Fruit fly (Drosophila melanogaster) whole organism, embryonic: ENCODE results near the gene CheA75a.

ENCODE experiments used
- Adf1 ChIP-seq: fragments of 200-800 bp; sonication (Bioruptor generic); IDR thresholded peaks from 2 replicates; pipeline ENCODE4 v1.3.6; 2022; ENCODE audit warnings: missing biosample characterization, missing genetic modification characterization
- B-H1 ChIP-seq: fragments of 200-800 bp; sonication (Bioruptor generic); IDR thresholded peaks from 3 replicates; pipeline ENCODE4 v1.3.6; 2022; ENCODE audit warnings: missing biosample characterization, missing genetic modification characterization
- Bteb2 ChIP-seq: fragments of 200-800 bp; sonication (Bioruptor generic); optimal IDR thresholded peaks from 2 replicates; lab custom pipeline; 2016; ENCODE audit warnings: missing biosample characterization, missing genetic modification characterization
- CG11456 ChIP-seq: fragments of 200-800 bp; sonication (Bioruptor generic); IDR thresholded peaks from 3 replicates; pipeline ENCODE4 v1.3.6; 2022; ENCODE audit warnings: missing biosample characterization, missing genetic modification characterization
- CG11696 ChIP-seq: fragments of 200-800 bp; sonication (Bioruptor generic); IDR thresholded peaks from 2 replicates; pipeline ENCODE4 v1.3.6; 2022; ENCODE audit warnings: missing biosample characterization, missing genetic modification characterization
- CG12659 ChIP-seq: fragments of 200-800 bp; sonication (Bioruptor generic); optimal IDR thresholded peaks from 3 replicates; lab custom pipeline; 2017; ENCODE audit warnings: mild to moderate bottlenecking, missing biosample characterization, missing genetic modification reagents, missing genetic modification characterization
- CG17359 ChIP-seq: fragments of 200-800 bp; sonication (Bioruptor generic); optimal IDR thresholded peaks from 3 replicates; lab custom pipeline; 2018; ENCODE audit warnings: missing biosample characterization, mild to moderate bottlenecking, missing genetic modification characterization, moderate library complexity
- CG1792 ChIP-seq: fragments of 200-800 bp; sonication (Bioruptor generic); optimal IDR thresholded peaks from 2 replicates; lab custom pipeline; 2016; ENCODE audit warnings: missing biosample characterization, missing genetic modification characterization
- CG2678 ChIP-seq: fragments of 200-800 bp; sonication (Bioruptor generic); optimal IDR thresholded peaks from 3 replicates; lab custom pipeline; 2019; ENCODE audit warnings: missing biosample characterization, mild to moderate bottlenecking, missing genetic modification characterization, moderate library complexity
- CG32772 ChIP-seq: fragments of 200-800 bp; sonication (Bioruptor generic); IDR thresholded peaks from 2 replicates; pipeline ENCODE4 v1.3.6; 2022; ENCODE audit warnings: missing biosample characterization, missing genetic modification characterization
- CG4282 ChIP-seq: fragments of 200-800 bp; sonication (Bioruptor generic); optimal IDR thresholded peaks from 2 replicates; lab custom pipeline; 2016; ENCODE audit warnings: missing biosample characterization, missing genetic modification characterization
- CG4328 ChIP-seq: fragments of 200-800 bp; sonication (Bioruptor generic); optimal IDR thresholded peaks from 3 replicates; lab custom pipeline; 2017; ENCODE audit warnings: missing biosample characterization, missing genetic modification reagents, missing genetic modification characterization
- CG6654 ChIP-seq: fragments of 200-800 bp; sonication (Bioruptor generic); optimal IDR thresholded peaks from 2 replicates; lab custom pipeline; 2017; ENCODE audit warnings: missing biosample characterization, mild to moderate bottlenecking, missing genetic modification characterization
- CG7928 ChIP-seq: fragments of 200-800 bp; sonication (Bioruptor generic); optimal IDR thresholded peaks from 2 replicates; lab custom pipeline; 2017; ENCODE audit warnings: missing biosample characterization, mild to moderate bottlenecking, missing genetic modification characterization
- CG7963 ChIP-seq: fragments of 200-800 bp; sonication (Bioruptor generic); IDR thresholded peaks from 3 replicates; pipeline ENCODE4 v1.3.6; 2022; ENCODE audit warnings: missing biosample characterization, missing genetic modification characterization; ENCODE audit not compliant: partially characterized antibody
- CG8944 ChIP-seq: fragments of 200-800 bp; sonication (Bioruptor generic); optimal IDR thresholded peaks from 3 replicates; lab custom pipeline; 2016; ENCODE audit warnings: missing biosample characterization, missing genetic modification characterization
- CG9437 ChIP-seq: fragments of 200-800 bp; sonication (Bioruptor generic); optimal IDR thresholded peaks from 2 replicates; lab custom pipeline; 2018; ENCODE audit warnings: missing biosample characterization, mild to moderate bottlenecking, missing genetic modification characterization
- CG9932 ChIP-seq: fragments of 200-800 bp; sonication (Bioruptor generic); IDR thresholded peaks from 2 replicates; pipeline ENCODE4 v1.3.6; 2022; ENCODE audit warnings: missing biosample characterization, missing genetic modification characterization
- Chrac-16 ChIP-seq: fragments of 200-800 bp; sonication (Bioruptor generic); optimal IDR thresholded peaks from 3 replicates; lab custom pipeline; 2016; ENCODE audit warnings: missing biosample characterization, missing genetic modification characterization
- Dad ChIP-seq: fragments of 200-800 bp; sonication (Bioruptor generic); optimal IDR thresholded peaks from 3 replicates; lab custom pipeline; 2016; ENCODE audit warnings: missing biosample characterization, missing genetic modification characterization
- Elba2 ChIP-seq: fragments of 200-800 bp; sonication (Bioruptor generic); optimal IDR thresholded peaks from 3 replicates; lab custom pipeline; 2016; ENCODE audit warnings: missing biosample characterization, missing genetic modification characterization
- HHEX ChIP-seq: fragments of 200-800 bp; sonication (Bioruptor generic); optimal IDR thresholded peaks from 3 replicates; lab custom pipeline; 2017; ENCODE audit warnings: missing biosample characterization, mild to moderate bottlenecking, missing genetic modification characterization, missing genetic modification reagents
- HLH3B ChIP-seq: fragments of 200-800 bp; sonication (Bioruptor generic); IDR thresholded peaks from 2 replicates; pipeline ENCODE4 v1.3.6; 2022; ENCODE audit warnings: missing biosample characterization, missing genetic modification characterization
- HLH4C ChIP-seq: fragments of 200-800 bp; sonication (Bioruptor generic); IDR thresholded peaks from 3 replicates; pipeline ENCODE4 v1.3.6; 2022; ENCODE audit warnings: missing biosample characterization, missing genetic modification characterization; ENCODE audit not compliant: partially characterized antibody
- MTF-1 ChIP-seq: fragments of 200-800 bp; sonication (Bioruptor generic); optimal IDR thresholded peaks from 2 replicates; lab custom pipeline; 2018; ENCODE audit warnings: missing biosample characterization, mild to moderate bottlenecking, missing genetic modification characterization, borderline replicate concordance
- Mes4 ChIP-seq: fragments of 200-800 bp; sonication (Bioruptor generic); optimal IDR thresholded peaks from 2 replicates; lab custom pipeline; 2016; ENCODE audit warnings: missing biosample characterization, missing genetic modification characterization
- NC2β ChIP-seq: fragments of 200-800 bp; sonication (Bioruptor generic); optimal IDR thresholded peaks from 2 replicates; lab custom pipeline; 2016; ENCODE audit warnings: missing biosample characterization, missing genetic modification characterization
- Nf-YA ChIP-seq: fragments of 200-800 bp; sonication (Bioruptor generic); IDR thresholded peaks from 2 replicates; pipeline ENCODE4 v1.3.6; 2022; ENCODE audit warnings: missing biosample characterization, missing genetic modification characterization
- Opbp ChIP-seq: fragments of 200-800 bp; sonication (Bioruptor generic); IDR thresholded peaks from 3 replicates; pipeline ENCODE4 v1.3.6; 2022; ENCODE audit warnings: missing biosample characterization, missing genetic modification characterization; ENCODE audit not compliant: partially characterized antibody
- Poxn ChIP-seq: fragments of 200-800 bp; sonication (Bioruptor generic); IDR thresholded peaks from 2 replicates; pipeline ENCODE4 v1.3.6; 2022; ENCODE audit warnings: missing biosample characterization, missing genetic modification characterization
- Sry-β ChIP-seq: fragments of 200-800 bp; sonication (Bioruptor generic); optimal IDR thresholded peaks from 2 replicates; lab custom pipeline; 2018; ENCODE audit warnings: missing biosample characterization, mild to moderate bottlenecking, missing genetic modification characterization, moderate library complexity
- Sry-δ ChIP-seq: fragments of 200-800 bp; sonication (Bioruptor generic); optimal IDR thresholded peaks from 2 replicates; lab custom pipeline; 2016; ENCODE audit warnings: missing biosample characterization, missing genetic modification characterization
- ase ChIP-seq: fragments of 200-800 bp; sonication (Bioruptor generic); IDR thresholded peaks from 3 replicates; pipeline ENCODE4 v1.3.6; 2022; ENCODE audit warnings: missing biosample characterization, missing genetic modification characterization
- btn ChIP-seq: fragments of 200-800 bp; sonication (Bioruptor generic); optimal IDR thresholded peaks from 2 replicates; lab custom pipeline; 2016; ENCODE audit warnings: missing biosample characterization, missing genetic modification characterization
- caup ChIP-seq: fragments of 200-800 bp; sonication (Bioruptor generic); optimal IDR thresholded peaks from 3 replicates; lab custom pipeline; 2017; ENCODE audit warnings: missing biosample characterization, mild to moderate bottlenecking, missing genetic modification characterization, moderate library complexity; ENCODE audit not compliant: severe bottlenecking
- cwo ChIP-seq: fragments of 200-800 bp; sonication (Bioruptor generic); optimal IDR thresholded peaks from 3 replicates; lab custom pipeline; 2017; ENCODE audit warnings: missing biosample characterization, missing genetic modification characterization, mild to moderate bottlenecking, moderate library complexity, missing genetic modification reagents
- ewg ChIP-seq: fragments of 200-800 bp; sonication (Bioruptor generic); optimal IDR thresholded peaks from 3 replicates; lab custom pipeline; 2017; ENCODE audit warnings: mild to moderate bottlenecking, missing biosample characterization, missing genetic modification reagents, missing genetic modification characterization
- gem ChIP-seq: fragments of 200-800 bp; sonication (Bioruptor generic); optimal IDR thresholded peaks from 2 replicates; lab custom pipeline; 2019; ENCODE audit warnings: missing biosample characterization, mild to moderate bottlenecking, missing genetic modification characterization, moderate library complexity
- gfzf ChIP-seq: fragments of 200-800 bp; sonication (Bioruptor generic); optimal IDR thresholded peaks from 2 replicates; lab custom pipeline; 2016; ENCODE audit warnings: missing biosample characterization, mild to moderate bottlenecking, missing genetic modification characterization, moderate library complexity
- jigr1 ChIP-seq: fragments of 200-800 bp; sonication (Bioruptor generic); IDR thresholded peaks from 3 replicates; pipeline ENCODE4 v1.3.6; 2022; ENCODE audit warnings: missing biosample characterization, missing genetic modification characterization
- nerfin-1 ChIP-seq: fragments of 200-800 bp; sonication (Bioruptor generic); optimal IDR thresholded peaks from 3 replicates; lab custom pipeline; 2019; ENCODE audit warnings: missing biosample characterization, mild to moderate bottlenecking, missing genetic modification characterization, moderate library complexity
- phol ChIP-seq: fragments of 200-800 bp; sonication (Bioruptor generic); optimal IDR thresholded peaks from 3 replicates; lab custom pipeline; 2018; ENCODE audit warnings: missing biosample characterization, mild to moderate bottlenecking, missing genetic modification characterization, moderate library complexity
- prd ChIP-seq, 3 experiments: fragments of >200 bp in 2 of 3; fragments of 200-800 bp in 1 of 3; sonication (Bioruptor generic) in 1 of 3; optimal IDR thresholded peaks in 2 of 3; IDR thresholded peaks in 1 of 3; 2 replicates in 2 of 3; 3 replicates in 1 of 3; pipeline versions ENCODE4 v1.3.6 to Lab custom; 2017 to 2022; ENCODE audit warnings: missing biosample characterization in 1 of 3, missing genetic modification characterization in 1 of 3
- salm ChIP-seq: fragments of 200-800 bp; sonication (Bioruptor generic); optimal IDR thresholded peaks from 2 replicates; lab custom pipeline; 2018; ENCODE audit warnings: missing biosample characterization, mild to moderate bottlenecking, missing genetic modification characterization
- slbo ChIP-seq: fragments of 200-800 bp; sonication (Bioruptor generic); IDR thresholded peaks from 2 replicates; pipeline ENCODE4 v1.3.6; 2022; ENCODE audit warnings: missing biosample characterization, missing genetic modification characterization
- slou ChIP-seq: fragments of 200-800 bp; sonication (Bioruptor generic); optimal IDR thresholded peaks from 3 replicates; lab custom pipeline; 2016; ENCODE audit warnings: missing biosample characterization, missing genetic modification characterization
- z ChIP-seq: fragments of 200-800 bp; sonication (Bioruptor generic); IDR thresholded peaks from 3 replicates; pipeline ENCODE4 v1.3.6; 2022; ENCODE audit warnings: missing biosample characterization, missing genetic modification characterization
- zfh2 ChIP-seq: fragments of 200-800 bp; sonication (Bioruptor generic); optimal IDR thresholded peaks from 2 replicates; lab custom pipeline; 2016; ENCODE audit warnings: missing biosample characterization, missing genetic modification characterization

CheA75a gene

dm6 chr3L:18225446-18226380 lies 26.2 kb upstream of the CheA75a start (continued):
- no peak for TF ChIP-seq CG1792 (GFP tag; lab: Kevin White, UChicago)
- no peak for TF ChIP-seq Sry-δ (GFP tag; lab: Kevin White, UChicago)
- no peak for TF ChIP-seq slbo
- no peak for TF ChIP-seq zfh2 (GFP tag; lab: Kevin White, UChicago)
- TF ChIP-seq CG4282 (GFP tag; lab: Kevin White, UChicago): no peak
- TF ChIP-seq Elba2 (GFP tag; lab: Kevin White, UChicago): no peak
- TF ChIP-seq CG17359: peak; percentile 31
- peak; percentile 67 for TF ChIP-seq CG32772 (GFP tag; lab: Robert Waterston, UW)
- TF ChIP-seq CG7928 (GFP tag; lab: Kevin White, UChicago): no peak
- TF ChIP-seq salm (tag; lab: Kevin White, UChicago): no peak
- TF ChIP-seq CG2678: peak; percentile 72
- TF ChIP-seq B-H1: no peak
- no peak for TF ChIP-seq HHEX (GFP tag; lab: Kevin White, UChicago)
- TF ChIP-seq Nf-YA (GFP tag; lab: Robert Waterston, UW): no peak
- peak; percentile 82 for TF ChIP-seq phol (tag; lab: Kevin White, UChicago)
- no peak for TF ChIP-seq CG11456 (GFP tag; lab: Robert Waterston, UW)
- TF ChIP-seq CG7963 (GFP tag; lab: Robert Waterston, UW): no peak
- 0 out of 3 replicates have a peak, but pooled peaks have one; percentile 20 for TF ChIP-seq z (GFP tag; lab: Robert Waterston, UW)
- no peak for TF ChIP-seq Mes4 (GFP tag; lab: Kevin White, UChicago)
- TF ChIP-seq NC2β (GFP tag; lab: Kevin White, UChicago): no peak
- peak; percentile 14 for TF ChIP-seq CG9437 (GFP tag; lab: Kevin White, UChicago)
- no peak for TF ChIP-seq Poxn
- TF ChIP-seq slou (GFP tag; lab: Kevin White, UChicago): no peak
- TF ChIP-seq Chrac-16 (GFP tag; lab: Kevin White, UChicago): peak; percentile 55
- TF ChIP-seq jigr1: no peak
- TF ChIP-seq gfzf: no peak
- no peak for TF ChIP-seq cwo (GFP tag; lab: Kevin White, UChicago)
- peak; percentile 18 for TF ChIP-seq CG12659 (GFP tag; lab: Kevin White, UChicago)
- TF ChIP-seq ase: no peak
- TF ChIP-seq ewg (GFP tag; lab: Kevin White, UChicago): peak; percentile 33
- TF ChIP-seq Adf1: no peak
- TF ChIP-seq caup (GFP tag; lab: Kevin White, UChicago): no peak
- TF ChIP-seq prd (optimal IDR thresholded peaks at IDR 0.05; lab: Kevin White, UChicago): no peak
- peak; percentile 58; the same call in 2 of the 3 replicates for TF ChIP-seq prd (GFP tag; IDR thresholded peaks at IDR 0.05; lab: Robert Waterston, UW)
- TF ChIP-seq nerfin-1 (tag; lab: Kevin White, UChicago): peak; percentile 61
- TF ChIP-seq Bteb2 (GFP tag; lab: Kevin White, UChicago): no peak
- TF ChIP-seq CG8944: peak; percentile 13
- TF ChIP-seq Sry-β (GFP tag; lab: Kevin White, UChicago): no peak
- TF ChIP-seq HLH3B (GFP tag; lab: Robert Waterston, UW): peak; percentile 35; the same call in 1 of the 2 replicates
- TF ChIP-seq CG11696: no peak
- no peak for TF ChIP-seq MTF-1
- TF ChIP-seq CG9932: no peak
- no peak for TF ChIP-seq btn
- TF ChIP-seq gem (tag; lab: Kevin White, UChicago): peak; percentile 81
- no peak for TF ChIP-seq Opbp (GFP tag; lab: Robert Waterston, UW)
- peak; percentile 17 for TF ChIP-seq CG6654
- no peak for TF ChIP-seq CG4328
- TF ChIP-seq HLH4C (GFP tag; lab: Robert Waterston, UW): no peak
- TF ChIP-seq Dad (GFP tag; lab: Kevin White, UChicago): no peak
